Worm (Caenorhabditis elegans): ENCODE results near the gene K09E9.1.
A peak's percentile ranks its signal among the peaks of the same experiment; 100 is the strongest.

Gene K09E9.1

ce11 chrX:15620200-15620599 is at the start of gene K09E9.1:
Gene K09E9.1 (plus strand): TSS chrX:15620500.
- TF ChIP-seq xbp-1 (tag; optimal IDR thresholded peaks at IDR 0.05), result no peak
- TF ChIP-seq fkh-8 (tag; optimal IDR thresholded peaks at IDR 0.05), result no peak
- TF ChIP-seq nhr-76 (tag; optimal IDR thresholded peaks at IDR 0.05), result no peak
- no peak for TF ChIP-seq lin-35 (GFP tag; optimal IDR thresholded peaks at IDR 0.05)
- TF ChIP-seq aha-1 (tag; optimal IDR thresholded peaks at IDR 0.05), result no peak
- TF ChIP-seq fkh-10 (GFP tag; optimal IDR thresholded peaks at IDR 0.05), result no peak
- no peak for TF ChIP-seq lin-14 (GFP tag; optimal IDR thresholded peaks at IDR 0.05)
- no peak for TF ChIP-seq skn-1 (tag; optimal IDR thresholded peaks at IDR 0.05)
- no peak for TF ChIP-seq unc-130 (tag; optimal IDR thresholded peaks at IDR 0.05)
- TF ChIP-seq lin-15B (tag; optimal IDR thresholded peaks at IDR 0.05), result no peak
- TF ChIP-seq ztf-4 (tag; optimal IDR thresholded peaks at IDR 0.05), result no peak
- no peak for TF ChIP-seq efl-3 (GFP tag; optimal IDR thresholded peaks at IDR 0.05)

ce11 chrX:15572021-15572420 is 48.3 kb upstream of the K09E9.1 start:
- peak; percentile 36 for TF ChIP-seq ceh-8 (GFP tag; optimal IDR thresholded peaks at IDR 0.05)
- no peak for TF ChIP-seq irx-1 (tag; optimal IDR thresholded peaks at IDR 0.05)
- no peak for TF ChIP-seq nhr-84 (tag; optimal IDR thresholded peaks at IDR 0.05)
- TF ChIP-seq sup-37 (GFP tag; optimal IDR thresholded peaks at IDR 0.05), result no peak

- TF ChIP-seq zag-1 (tag; optimal IDR thresholded peaks at IDR 0.05), result no peak
- TF ChIP-seq nhr-76 (tag; optimal IDR thresholded peaks at IDR 0.05), result no peak
- no peak for TF ChIP-seq hlh-4 (tag; optimal IDR thresholded peaks at IDR 0.05)
- TF ChIP-seq pag-3 (tag; optimal IDR thresholded peaks at IDR 0.05; ENCODE audit: borderline replicate concordance, insufficient read depth), result peak; percentile 98
- TF ChIP-seq isw-1 (GFP tag; IDR thresholded peaks at IDR 0.05), result no peak
- TF ChIP-seq nhr-20 (tag; optimal IDR thresholded peaks at IDR 0.05), result peak; percentile 37
- no peak for TF ChIP-seq ztf-4 (tag; optimal IDR thresholded peaks at IDR 0.05)
- TF ChIP-seq ztf-11 (tag; optimal IDR thresholded peaks at IDR 0.05), result no peak
- TF ChIP-seq dpl-1 (GFP tag; optimal IDR thresholded peaks at IDR 0.05), result no peak
- no peak for TF ChIP-seq ceh-82 (tag; optimal IDR thresholded peaks at IDR 0.05)
- peak; percentile 23 for TF ChIP-seq snu-23 (GFP tag; optimal IDR thresholded peaks at IDR 0.05)
- TF ChIP-seq fkh-4 (tag; optimal IDR thresholded peaks at IDR 0.05; ENCODE audit: borderline replicate concordance), result no peak
- peak; percentile 58 for TF ChIP-seq nhr-71 (tag; optimal IDR thresholded peaks at IDR 0.05)
- no peak for TF ChIP-seq ets-5 (GFP tag; IDR thresholded peaks at IDR 0.05)
- TF ChIP-seq nhr-19 (GFP tag; conservative IDR thresholded peaks at IDR 0.05), result peak; percentile 31; the same call in 1 of the 2 replicates
- peak; percentile 56 for TF ChIP-seq unc-130 (tag; optimal IDR thresholded peaks at IDR 0.05)
- no peak for TF ChIP-seq C16A3.4 (tag; optimal IDR thresholded peaks at IDR 0.05)
- TF ChIP-seq hpl-2 (GFP tag; optimal IDR thresholded peaks at IDR 0.05), result no peak
- peak; percentile 37 for TF ChIP-seq lin-14 (GFP tag; optimal IDR thresholded peaks at IDR 0.05)
- no peak for TF ChIP-seq irx-1 (tag; optimal IDR thresholded peaks at IDR 0.05)
- TF ChIP-seq sptf-1 (tag; optimal IDR thresholded peaks at IDR 0.05), result no peak
- no peak for TF ChIP-seq nhr-47 (tag; optimal IDR thresholded peaks at IDR 0.05)
- TF ChIP-seq nhr-84 (tag; optimal IDR thresholded peaks at IDR 0.05), result no peak
- no peak for TF ChIP-seq egl-27 (tag; optimal IDR thresholded peaks at IDR 0.05)
- peak in 1 of 2 experiments; percentile 23 for TF ChIP-seq lsy-2 (tag; optimal IDR thresholded peaks at IDR 0.05)
- TF ChIP-seq lin-13 (GFP tag; optimal IDR thresholded peaks at IDR 0.05), result no peak
- no peak for TF ChIP-seq mdl-1 (tag; optimal IDR thresholded peaks at IDR 0.05)
- TF ChIP-seq unc-62 (GFP tag; optimal IDR thresholded peaks at IDR 0.05), result no peak
- TF ChIP-seq swsn-7 (tag; optimal IDR thresholded peaks at IDR 0.05), result no peak
- TF ChIP-seq Y116A8C.19 (tag; optimal IDR thresholded peaks at IDR 0.05; ENCODE audit: borderline replicate concordance), result no peak
- TF ChIP-seq tbx-2 (tag; optimal IDR thresholded peaks at IDR 0.05), result no peak
- no peak for TF ChIP-seq mab-9 (GFP tag; IDR thresholded peaks at IDR 0.05)
- TF ChIP-seq nhr-90 (tag; optimal IDR thresholded peaks at IDR 0.05; ENCODE audit: poor library complexity), result no peak
- TF ChIP-seq fkh-10 (GFP tag; optimal IDR thresholded peaks at IDR 0.05), result no peak
- TF ChIP-seq nhr-85 (tag), result no peak
- TF ChIP-seq jun-1 (tag; optimal IDR thresholded peaks at IDR 0.05), result no peak
- no peak for TF ChIP-seq lin-15B (tag; optimal IDR thresholded peaks at IDR 0.05)
- TF ChIP-seq rnt-1 (tag; optimal IDR thresholded peaks at IDR 0.05), result peak; percentile 71
Observed at ce11 chrX:15575460-15575859, 44.8 kb upstream of the K09E9.1 start.

All from whole organism, L1 larva.